Worm (Caenorhabditis elegans): ENCODE results near the gene brc-1.

DNA sequence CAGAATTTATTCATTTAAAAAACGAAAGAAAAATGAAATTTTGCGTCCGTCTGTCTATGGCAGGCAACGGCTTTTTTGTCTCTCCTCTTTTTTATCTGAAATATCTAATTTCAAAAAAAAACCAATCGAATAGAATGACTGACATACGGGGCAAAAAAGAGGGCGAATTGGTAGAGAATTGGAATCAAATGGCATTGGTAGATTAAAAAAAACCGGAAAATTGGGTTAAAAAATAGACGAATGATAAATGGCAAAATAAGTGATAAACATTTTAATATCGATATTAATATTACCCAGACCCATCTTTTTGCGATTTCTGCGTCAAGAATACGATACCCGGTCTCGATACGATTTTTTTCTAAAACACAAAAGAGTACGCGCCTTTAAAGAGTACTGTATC is 38.8 kb upstream of the brc-1 start, which contains the start of gene tir-1:
- no peak for TF ChIP-seq him-1 (tag; optimal IDR thresholded peaks at IDR 0.05)
- TF ChIP-seq W03F9.2 (tag; optimal IDR thresholded peaks at IDR 0.05), result no peak

All from whole organism, L4/young adult.